Fruit fly (Drosophila melanogaster): ENCODE results near the gene Spag1.

Gene Spag1

dm6 chr3R:26956376-26957062, 8.9 kb downstream of the Spag1 start (continued):
- no peak for TF ChIP-seq fd3F (GFP tag; optimal IDR thresholded peaks at IDR 0.05)
- TF ChIP-seq Dfd (GFP tag; optimal IDR thresholded peaks at IDR 0.05): no peak
- TF ChIP-seq CG12219 (GFP tag; optimal IDR thresholded peaks at IDR 0.05): peak; percentile 23
- no peak for TF ChIP-seq CG7271 (tag; optimal IDR thresholded peaks at IDR 0.05)
- no peak for TF ChIP-seq inv (GFP tag; IDR thresholded peaks at IDR 0.05; ENCODE audit: partially characterized antibody)
- TF ChIP-seq CG5953 (GFP tag; IDR thresholded peaks at IDR 0.05): no peak
- no peak for TF ChIP-seq Dek (tag; optimal IDR thresholded peaks at IDR 0.05)
- TF ChIP-seq Atf6 (GFP tag; IDR thresholded peaks at IDR 0.05): no peak; the same call in 1 of the 2 replicates
- no peak for TF ChIP-seq CG30403 (GFP tag; optimal IDR thresholded peaks at IDR 0.05)
- TF ChIP-seq CG3407 (GFP tag; optimal IDR thresholded peaks at IDR 0.05): no peak
- no peak for TF ChIP-seq Sry-β (GFP tag; optimal IDR thresholded peaks at IDR 0.05)
- TF ChIP-seq CG32772 (GFP tag; IDR thresholded peaks at IDR 0.05): no peak
- TF ChIP-seq CG10543 (GFP tag; optimal IDR thresholded peaks at IDR 0.05): no peak
- TF ChIP-seq CG43689 (GFP tag; IDR thresholded peaks at IDR 0.05): no peak
- no peak for TF ChIP-seq D (optimal IDR thresholded peaks at IDR 0.05)
- no peak for TF ChIP-seq D (GFP tag; optimal IDR thresholded peaks at IDR 0.05)
- TF ChIP-seq Hey (tag; optimal IDR thresholded peaks at IDR 0.05): no peak
- no peak for TF ChIP-seq Doc3 (GFP tag; IDR thresholded peaks at IDR 0.05; ENCODE audit: partially characterized antibody)
- no peak for TF ChIP-seq tio (GFP tag; optimal IDR thresholded peaks at IDR 0.05)
- TF ChIP-seq CG13775 (GFP tag; optimal IDR thresholded peaks at IDR 0.05): no peak
- no peak for TF ChIP-seq dpn (GFP tag; optimal IDR thresholded peaks at IDR 0.05)
- TF ChIP-seq CG17568 (GFP tag; optimal IDR thresholded peaks at IDR 0.05): no peak
- TF ChIP-seq Tbp (GFP tag; optimal IDR thresholded peaks at IDR 0.05): no peak
- no peak for TF ChIP-seq sc (optimal IDR thresholded peaks at IDR 0.05)
- no peak for TF ChIP-seq sc (GFP tag; optimal IDR thresholded peaks at IDR 0.05)
- no peak for TF ChIP-seq Bdp1 (GFP tag; optimal IDR thresholded peaks at IDR 0.05)
- no peak for TF ChIP-seq CG9932 (GFP tag; IDR thresholded peaks at IDR 0.05)
- no peak for TF ChIP-seq croc (GFP tag; conservative IDR thresholded peaks at IDR 0.05)
- TF ChIP-seq ash1 (GFP tag; optimal IDR thresholded peaks at IDR 0.05): no peak
- no peak for TF ChIP-seq tgo (GFP tag; IDR thresholded peaks at IDR 0.05)
- TF ChIP-seq Dip3 (GFP tag; optimal IDR thresholded peaks at IDR 0.05): no peak
- no peak for TF ChIP-seq Drgx (GFP tag; IDR thresholded peaks at IDR 0.05)
- no peak for TF ChIP-seq sim (GFP tag; IDR thresholded peaks at IDR 0.05)
- no peak for TF ChIP-seq az2 (GFP tag; optimal IDR thresholded peaks at IDR 0.05)
- no peak for TF ChIP-seq dmrt99B (tag; optimal IDR thresholded peaks at IDR 0.05)
- TF ChIP-seq Bteb2 (GFP tag; optimal IDR thresholded peaks at IDR 0.05): no peak
- TF ChIP-seq Mrtf (GFP tag; IDR thresholded peaks at IDR 0.05): no peak
- TF ChIP-seq CG4282 (GFP tag; optimal IDR thresholded peaks at IDR 0.05): no peak
- peak; percentile 10 for TF ChIP-seq CG2120 (GFP tag; optimal IDR thresholded peaks at IDR 0.05)
- peak; percentile 0 for TF ChIP-seq odd (GFP tag; optimal IDR thresholded peaks at IDR 0.05)
- peak; percentile 21; the same call in 1 of the 3 replicates for TF ChIP-seq row (GFP tag; IDR thresholded peaks at IDR 0.05)
- no peak for TF ChIP-seq CG14667 (GFP tag; IDR thresholded peaks at IDR 0.05)
- TF ChIP-seq so (GFP tag; IDR thresholded peaks at IDR 0.05): no peak
- TF ChIP-seq Nf-YB (GFP tag; optimal IDR thresholded peaks at IDR 0.05): no peak
- no peak for TF ChIP-seq CG5245 (GFP tag; optimal IDR thresholded peaks at IDR 0.05)
- no peak for TF ChIP-seq CG11696 (GFP tag; IDR thresholded peaks at IDR 0.05)
- TF ChIP-seq ssp (GFP tag; IDR thresholded peaks at IDR 0.05): no peak
- TF ChIP-seq schlank (tag; optimal IDR thresholded peaks at IDR 0.05): no peak
- TF ChIP-seq NFAT (GFP tag; IDR thresholded peaks at IDR 0.05): no peak
- no peak for TF ChIP-seq ATbp (GFP tag; optimal IDR thresholded peaks at IDR 0.05)
- no peak for TF ChIP-seq lab (GFP tag; optimal IDR thresholded peaks at IDR 0.05)
- no peak for TF ChIP-seq eve (GFP tag; optimal IDR thresholded peaks at IDR 0.05)
